Fruit fly (Drosophila melanogaster) whole organism, wandering third instar larva: ENCODE measurements around the gene CG4511.
A peak's percentile ranks its signal among the peaks of the same experiment; 100 is the strongest.

Experiments used
- Abd-B ChIP-seq: fragments of >200 bp; optimal IDR thresholded peaks from 2 replicates; lab custom pipeline; 2017; ENCODE audit warnings: missing biosample characterization, missing genetic modification characterization
- CG9705 ChIP-seq: fragments of 200-800 bp; sonication (Bioruptor generic); optimal IDR thresholded peaks from 2 replicates; lab custom pipeline; 2018; ENCODE audit warnings: missing biosample characterization, mild to moderate bottlenecking, missing genetic modification characterization
- CrebA ChIP-seq: fragments of 200-800 bp; sonication (Bioruptor generic); optimal IDR thresholded peaks from 2 replicates; lab custom pipeline; 2016; ENCODE audit warnings: missing biosample characterization, mild to moderate bottlenecking, missing genetic modification characterization, borderline replicate concordance
- Dfd ChIP-seq: fragments of >200 bp; optimal IDR thresholded peaks from 2 replicates; lab custom pipeline; 2017; ENCODE audit warnings: missing biosample characterization, missing genetic modification characterization
- Dif ChIP-seq: fragments of 200-275, 200-300 bp; sonication (Bioruptor generic); optimal IDR thresholded peaks from 2 replicates; lab custom pipeline; 2018; ENCODE audit warnings: missing biosample characterization, missing genetic modification characterization; ENCODE audit not compliant: partially characterized antibody
- GATAd ChIP-seq: sonication (Bioruptor generic); optimal IDR thresholded peaks from 2 replicates; lab custom pipeline; 2016; ENCODE audit warnings: missing biosample characterization, missing genetic modification characterization
- HLH106 ChIP-seq: fragments of 200-800 bp; optimal IDR thresholded peaks from 3 replicates; lab custom pipeline; 2019; ENCODE audit warnings: missing biosample characterization, mild to moderate bottlenecking, missing genetic modification characterization, moderate library complexity
- Hnf4 ChIP-seq: fragments of 200-800 bp; sonication (Bioruptor generic); optimal IDR thresholded peaks from 2 replicates; lab custom pipeline; 2016; ENCODE audit warnings: missing biosample characterization, mild to moderate bottlenecking, missing genetic modification characterization
- Hr78 ChIP-seq: fragments of >200 bp; optimal IDR thresholded peaks from 2 replicates; lab custom pipeline; 2017; ENCODE audit warnings: missing biosample characterization, missing genetic modification characterization
- Hr83 ChIP-seq: fragments of 200-300 bp; sonication (Bioruptor generic); optimal IDR thresholded peaks from 2 replicates; lab custom pipeline; 2016; ENCODE audit warnings: missing biosample characterization, mild to moderate bottlenecking, missing genetic modification characterization, moderate library complexity; ENCODE audit not compliant: poor library complexity, severe bottlenecking
- Mio ChIP-seq: sonication (Bioruptor generic); optimal IDR thresholded peaks from 2 replicates; lab custom pipeline; 2016; ENCODE audit warnings: missing biosample characterization, missing genetic modification characterization
- OdsH ChIP-seq: fragments of 200-800 bp; sonication (Bioruptor generic); optimal IDR thresholded peaks from 2 replicates; lab custom pipeline; 2016; ENCODE audit warnings: missing biosample characterization, mild to moderate bottlenecking, missing genetic modification characterization
- Rel ChIP-seq, 2 experiments: fragments of 200-800 bp; sonication (Bioruptor generic) in 1 of 2; optimal IDR thresholded peaks; 2 replicates in 1 of 2; 3 replicates in 1 of 2; lab custom pipeline; 2016 to 2019; ENCODE audit warnings: mild to moderate bottlenecking in 2 of 2, missing biosample characterization in 2 of 2, missing genetic modification characterization in 2 of 2, moderate library complexity in 1 of 2
- Sp1 ChIP-seq: fragments of 200-800 bp; sonication (Bioruptor generic); optimal IDR thresholded peaks from 3 replicates; lab custom pipeline; 2019; ENCODE audit warnings: missing biosample characterization, mild to moderate bottlenecking, missing genetic modification characterization, moderate library complexity
- Vsx2 ChIP-seq: fragments of 200-300, 225-300 bp; sonication (Bioruptor generic); optimal IDR thresholded peaks from 2 replicates; lab custom pipeline; 2018; ENCODE audit warnings: missing biosample characterization, missing genetic modification characterization; ENCODE audit not compliant: partially characterized antibody
- br ChIP-seq: fragments of 200-800 bp; sonication (Bioruptor generic); optimal IDR thresholded peaks from 2 replicates; lab custom pipeline; 2016; ENCODE audit warnings: missing biosample characterization, missing genetic modification characterization
- brk ChIP-seq: fragments of 200-800 bp; sonication (Bioruptor generic); optimal IDR thresholded peaks from 2 replicates; lab custom pipeline; 2016; ENCODE audit warnings: missing biosample characterization, mild to moderate bottlenecking, missing genetic modification characterization
- dl ChIP-seq, 2 experiments: fragments of 175-275, 200-275 bp in 1 of 2; fragments of 200-275 bp in 1 of 2; sonication (Bioruptor generic); optimal IDR thresholded peaks; lab custom pipeline; 2018; ENCODE audit warnings: mild to moderate bottlenecking in 2 of 2, missing biosample characterization in 2 of 2, missing genetic modification characterization in 2 of 2, moderate library complexity in 2 of 2; ENCODE audit not compliant: partially characterized antibody in 2 of 2, insufficient read depth in 1 of 2
- dmrt93B ChIP-seq: fragments of 200-800 bp; sonication (Bioruptor generic); optimal IDR thresholded peaks from 2 replicates; lab custom pipeline; 2018; ENCODE audit warnings: missing biosample characterization, mild to moderate bottlenecking, missing genetic modification characterization
- dsf ChIP-seq: sonication (Bioruptor generic); optimal IDR thresholded peaks from 2 replicates; lab custom pipeline; 2016; ENCODE audit warnings: missing biosample characterization, missing genetic modification characterization, borderline replicate concordance
- ey ChIP-seq: fragments of 200-800 bp; sonication (Bioruptor generic); optimal IDR thresholded peaks from 2 replicates; lab custom pipeline; 2016; ENCODE audit warnings: missing biosample characterization, missing genetic modification characterization
- foxo ChIP-seq, 2 experiments: fragments of 200-800 bp; sonication (Bioruptor generic); optimal IDR thresholded peaks; 2 replicates in 1 of 2; 3 replicates in 1 of 2; lab custom pipeline; 2016 to 2017; ENCODE audit warnings: missing biosample characterization in 2 of 2, missing genetic modification characterization in 2 of 2
- fru ChIP-seq: fragments of 200-800 bp; sonication (Bioruptor generic); optimal IDR thresholded peaks from 3 replicates; lab custom pipeline; 2016; ENCODE audit warnings: missing biosample characterization, mild to moderate bottlenecking, missing genetic modification characterization
- h ChIP-seq: fragments of 200-800 bp; sonication (Bioruptor generic); optimal IDR thresholded peaks from 3 replicates; lab custom pipeline; 2016; ENCODE audit warnings: missing biosample characterization, mild to moderate bottlenecking, missing genetic modification characterization
- jim ChIP-seq: fragments of 175-275, 200-325 bp; sonication (Bioruptor generic); optimal IDR thresholded peaks from 2 replicates; lab custom pipeline; 2016; ENCODE audit warnings: missing biosample characterization, mild to moderate bottlenecking, missing genetic modification characterization
- lola ChIP-seq: fragments of >200 bp; optimal IDR thresholded peaks from 2 replicates; lab custom pipeline; 2017; ENCODE audit warnings: missing biosample characterization, missing genetic modification characterization
- pan ChIP-seq: fragments of >200 bp; optimal IDR thresholded peaks from 2 replicates; lab custom pipeline; 2017
- psq ChIP-seq: fragments of 200-800 bp; sonication (Bioruptor generic); optimal IDR thresholded peaks from 3 replicates; lab custom pipeline; 2017; ENCODE audit warnings: missing biosample characterization, mild to moderate bottlenecking, missing genetic modification characterization, moderate library complexity
- rgr ChIP-seq: fragments of 200-800 bp; sonication (Bioruptor generic); optimal IDR thresholded peaks from 3 replicates; lab custom pipeline; 2016; ENCODE audit warnings: missing biosample characterization, mild to moderate bottlenecking, missing genetic modification characterization
- sage ChIP-seq: fragments of 200-800 bp; sonication (Bioruptor generic); optimal IDR thresholded peaks from 2 replicates; lab custom pipeline; 2016; ENCODE audit warnings: missing biosample characterization, mild to moderate bottlenecking, missing genetic modification characterization
- sv ChIP-seq: fragments of 200-800 bp; sonication (Bioruptor generic); optimal IDR thresholded peaks from 3 replicates; lab custom pipeline; 2016; ENCODE audit warnings: missing biosample characterization, missing genetic modification characterization
- tai ChIP-seq: sonication (Bioruptor generic); optimal IDR thresholded peaks from 2 replicates; lab custom pipeline; 2016; ENCODE audit warnings: missing biosample characterization, missing genetic modification characterization
- usp ChIP-seq: fragments of >200 bp; optimal IDR thresholded peaks from 2 replicates; lab custom pipeline; 2017; ENCODE audit warnings: missing biosample characterization, missing genetic modification characterization
- woc ChIP-seq: sonication (Bioruptor generic); optimal IDR thresholded peaks from 2 replicates; lab custom pipeline; 2016; ENCODE audit warnings: missing biosample characterization, mild to moderate bottlenecking, missing genetic modification characterization

The CG4511 gene

dm6 chr3R:10836924-10837323 lies 17.4 kb upstream of the CG4511 start:
- TF ChIP-seq GATAd (GFP tag; lab: Kevin White, UChicago) (no peak), dmrt93B (GFP tag; lab: Kevin White, UChicago) (no peak), rgr (no peak), foxo (GFP tag; optimal IDR thresholded peaks at IDR 0.05; lab: Kevin White, UChicago) (no peak), CG9705 (GFP tag; lab: Kevin White, UChicago) (no peak), Dfd (GFP tag; lab: Kevin White, UChicago) (no peak), pan (lab: Kevin White, UChicago) (no peak), sage (GFP tag; lab: Kevin White, UChicago) (no peak), psq (GFP tag; lab: Kevin White, UChicago) (no peak), tai (GFP tag; lab: Kevin White, UChicago) (no peak), Vsx2 (GFP tag; lab: Kevin White, UChicago) (no peak), lola (no peak), OdsH (no peak), dl (GFP tag; optimal IDR thresholded peaks at IDR 0.05; lab: Kevin White, UChicago; ENCODE audit: insufficient read depth in 1 of 2, partially characterized antibody in 2 of 2) (no peak), dsf (GFP tag; lab: Kevin White, UChicago) (no peak), ey (no peak), fru (no peak), Abd-B (GFP tag; lab: Kevin White, UChicago) (no peak), usp (GFP tag; lab: Kevin White, UChicago) (no peak)

DNA sequence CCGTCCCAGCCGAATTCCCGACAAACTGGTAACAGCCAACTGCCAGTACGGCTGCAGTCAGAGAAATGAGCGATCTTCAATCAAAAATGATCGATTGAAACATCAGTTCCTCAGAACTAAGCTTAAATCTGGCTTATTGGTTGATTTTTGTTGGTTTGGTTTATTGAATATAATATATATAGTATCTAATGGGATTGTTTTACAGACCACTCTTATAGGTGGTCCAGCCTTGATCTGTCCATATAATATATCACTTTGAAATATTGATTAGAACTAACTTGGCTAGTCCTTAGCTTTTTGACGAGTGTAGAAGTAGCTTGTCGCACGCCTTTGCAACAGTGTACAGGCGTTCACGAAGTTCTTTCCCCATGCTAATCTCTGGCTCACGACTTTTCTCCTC lies 11.9 kb upstream of the CG4511 start:
- TF ChIP-seq dl (GFP tag; optimal IDR thresholded peaks at IDR 0.05; lab: Kevin White, UChicago; ENCODE audit: insufficient read depth in 1 of 2, partially characterized antibody in 2 of 2) (no peak), foxo (GFP tag; optimal IDR thresholded peaks at IDR 0.05; lab: Kevin White, UChicago) (peak in 1 of 2 experiments; percentile 12), ey (no peak), Dfd (GFP tag; lab: Kevin White, UChicago) (no peak), Sp1 (GFP tag; lab: Kevin White, UChicago) (peak; percentile 17), OdsH (peak; percentile 13), HLH106 (peak; percentile 19), h (GFP tag; lab: Kevin White, UChicago) (peak; percentile 25)

DNA sequence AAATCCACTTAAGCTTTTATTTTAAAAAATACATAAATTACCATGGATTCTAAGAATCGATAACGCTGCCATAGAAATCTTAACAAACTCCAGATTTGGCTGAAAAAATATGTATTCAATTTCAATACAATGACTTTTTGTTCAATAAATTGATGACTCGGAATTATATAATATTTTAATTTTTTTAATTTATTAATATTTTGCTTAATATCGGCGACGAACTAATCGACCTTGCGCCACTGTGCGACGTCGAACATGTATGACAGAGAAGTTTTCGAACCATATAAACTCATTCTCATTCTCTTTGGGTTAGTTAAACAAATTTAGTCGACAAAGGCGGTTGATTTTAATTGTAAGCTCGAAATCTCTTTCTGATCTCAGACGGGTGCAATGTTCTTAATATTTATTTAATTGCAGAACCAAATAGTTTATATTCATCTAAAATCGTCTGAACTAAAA lies 4.8 kb upstream of the CG4511 start, which contains the start of gene CG42394:
TSS of gene CG42394 (plus strand) at position 311 of the 459 bp plus-strand sequence.
- TF ChIP-seq tai (GFP tag; lab: Kevin White, UChicago) (no peak), sv (GFP tag; lab: Kevin White, UChicago) (peak; percentile 87), Dif (GFP tag; lab: Kevin White, UChicago) (no peak), usp (GFP tag; lab: Kevin White, UChicago) (no peak), dmrt93B (GFP tag; lab: Kevin White, UChicago) (peak; percentile 87), Rel (GFP tag; optimal IDR thresholded peaks at IDR 0.05; lab: Kevin White, UChicago) (peak; percentile 77), Rel (tag; optimal IDR thresholded peaks at IDR 0.05; lab: Kevin White, UChicago) (peak; percentile 55), fru (peak; percentile 90), Hr78 (GFP tag; lab: Kevin White, UChicago) (no peak), ey (peak; percentile 70), Abd-B (GFP tag; lab: Kevin White, UChicago) (no peak), brk (GFP tag; lab: Kevin White, UChicago) (peak; percentile 77), dsf (GFP tag; lab: Kevin White, UChicago) (no peak), psq (GFP tag; lab: Kevin White, UChicago) (peak; percentile 81), jim (no peak), h (GFP tag; lab: Kevin White, UChicago) (peak; percentile 90), dl (GFP tag; optimal IDR thresholded peaks at IDR 0.05; lab: Kevin White, UChicago; ENCODE audit: insufficient read depth in 1 of 2, partially characterized antibody in 2 of 2) (no peak), OdsH (peak; percentile 88), Sp1 (GFP tag; lab: Kevin White, UChicago) (peak; percentile 92), Hr83 (GFP tag; lab: Kevin White, UChicago) (peak; percentile 66), br (GFP tag; lab: Kevin White, UChicago) (peak; percentile 72), foxo (GFP tag; optimal IDR thresholded peaks at IDR 0.05; lab: Kevin White, UChicago) (peak in 1 of 2 experiments; percentile 93), Dfd (GFP tag; lab: Kevin White, UChicago) (no peak), Hnf4 (GFP tag; lab: Kevin White, UChicago) (peak; percentile 68), sage (GFP tag; lab: Kevin White, UChicago) (peak; percentile 83), HLH106 (peak; percentile 93), woc (GFP tag; lab: Kevin White, UChicago) (peak; percentile 58), Mio (GFP tag; lab: Kevin White, UChicago) (no peak), rgr (peak; percentile 90), CG9705 (GFP tag; lab: Kevin White, UChicago) (peak; percentile 70), CrebA (no peak)
